Worm (Caenorhabditis elegans) whole organism, late embryonic: ENCODE data around the gene T05C1.2.

Source experiments
- C08G9.2 ChIP-seq: sonication (generic microtip); optimal IDR thresholded peaks from 2 replicates; lab custom pipeline; 2016; ENCODE audit warnings: mild to moderate bottlenecking, missing genetic modification characterization, moderate library complexity, missing compliant biosample characterization
- ama-1 ChIP-seq: fragments of 150-350 bp; optimal IDR thresholded peaks from 2 replicates; lab custom pipeline; 2014
- ceh-18 ChIP-seq: sonication (generic microtip); optimal IDR thresholded peaks from 2 replicates; lab custom pipeline; 2016; ENCODE audit warnings: missing genetic modification characterization, missing compliant biosample characterization
- pha-4 ChIP-seq: fragments of 150-350 bp; optimal IDR thresholded peaks from 2 replicates; lab custom pipeline; 2018; ENCODE audit warnings: missing biosample characterization, missing genetic modification reagents, missing genetic modification characterization
- pqm-1 ChIP-seq: sonication (generic microtip); optimal IDR thresholded peaks from 2 replicates; lab custom pipeline; 2016; ENCODE audit warnings: missing genetic modification characterization, missing compliant biosample characterization

- TF ChIP-seq pqm-1 (no peak), pha-4 (no peak), ama-1 (no peak), ceh-18 (tag; lab: Kevin White, UChicago) (no peak), C08G9.2 (tag; lab: Kevin White, UChicago) (no peak)
Observed at ce11 chrII:4453051-4453450, 28.9 kb downstream of the T05C1.2 start, which contains the start of gene twk-2.
